Worm (Caenorhabditis elegans) whole organism, young adult: Measurements from ENCODE around the gene B0024.15.

ENCODE experiments used
- B0261.1 ChIP-seq: sonication (generic microtip); optimal IDR thresholded peaks from 2 replicates; lab custom pipeline; 2016; ENCODE audit warnings: mild to moderate bottlenecking, missing genetic modification characterization, moderate library complexity, missing compliant biosample characterization
- T07F8.4 ChIP-seq: sonication (generic microtip); optimal IDR thresholded peaks from 2 replicates; lab custom pipeline; 2016; ENCODE audit warnings: mild to moderate bottlenecking, missing genetic modification characterization, moderate library complexity, missing compliant biosample characterization
- akir-1 ChIP-seq: fragments of 200-800 bp; sonication (Bioruptor generic); optimal IDR thresholded peaks from 2 replicates; lab custom pipeline; 2018; ENCODE audit warnings: mild to moderate bottlenecking, missing genetic modification characterization, moderate library complexity, missing compliant biosample characterization
- ama-1 ChIP-seq, 3 experiments: fragments of 150-350 bp in 1 of 3; sonication (generic microtip) in 2 of 3; optimal IDR thresholded peaks; 2 replicates each; lab custom pipeline; 2014 to 2018; ENCODE audit warnings: missing biosample characterization in 2 of 3, missing genetic modification characterization in 2 of 3, missing genetic modification reagents in 2 of 3
- attf-5 ChIP-seq: fragments of 200-800 bp; sonication (Bioruptor generic); optimal IDR thresholded peaks from 2 replicates; lab custom pipeline; 2018; ENCODE audit warnings: mild to moderate bottlenecking, missing genetic modification characterization, missing compliant biosample characterization
- dpl-1 ChIP-seq: fragments of 150-350 bp; optimal IDR thresholded peaks from 2 replicates; lab custom pipeline; 2014; ENCODE audit warnings: missing biosample characterization, missing genetic modification reagents, missing genetic modification characterization
- egl-18 ChIP-seq: fragments of 200-800 bp; sonication (Bioruptor generic); IDR thresholded peaks from 2 replicates; pipeline ENCODE4 v1.3.6; 2022; ENCODE audit warnings: missing genetic modification reagents, missing genetic modification characterization, missing compliant biosample characterization
- egrh-3 ChIP-seq: fragments of 200-800 bp; sonication (Bioruptor generic); IDR thresholded peaks from 2 replicates; pipeline ENCODE4 v1.3.6; 2022; ENCODE audit warnings: missing genetic modification reagents, missing genetic modification characterization, missing compliant biosample characterization
- lag-1 ChIP-seq: fragments of 200-800 bp; sonication (Bioruptor generic); IDR thresholded peaks from 2 replicates; pipeline ENCODE4 v1.3.6; 2022; ENCODE audit warnings: missing genetic modification reagents, missing genetic modification characterization, missing compliant biosample characterization
- lin-26 ChIP-seq: fragments of 200-800 bp; sonication (Bioruptor generic); IDR thresholded peaks from 2 replicates; pipeline ENCODE4 v1.3.6; 2022; ENCODE audit warnings: missing genetic modification reagents, missing genetic modification characterization, missing compliant biosample characterization
- nfya-1 ChIP-seq: sonication (generic microtip); optimal IDR thresholded peaks from 2 replicates; lab custom pipeline; 2017; ENCODE audit warnings: antibody characterized with exemption, missing compliant biosample characterization, missing genetic modification characterization, borderline replicate concordance; ENCODE audit not compliant: insufficient read depth
- rec-8 ChIP-seq, 2 experiments: sonication (generic microtip); optimal IDR thresholded peaks; 2 replicates each; lab custom pipeline; 2016; ENCODE audit warnings: mild to moderate bottlenecking in 2 of 2, missing genetic modification characterization in 2 of 2, missing genetic modification reagents in 2 of 2, missing genotype in 2 of 2, missing biosample characterization in 1 of 2, missing compliant biosample characterization in 1 of 2, moderate library complexity in 1 of 2
- rpc-1 ChIP-seq, 2 experiments: fragments of 150-350 bp in 1 of 2; sonication (generic microtip) in 1 of 2; optimal IDR thresholded peaks; 2 replicates each; lab custom pipeline; 2014 to 2018; ENCODE audit warnings: missing biosample characterization in 1 of 2, missing genetic modification characterization in 1 of 2, missing genetic modification reagents in 1 of 2, missing genotype in 1 of 2
- ztf-22 ChIP-seq: fragments of 200-800 bp; sonication (Bioruptor generic); optimal IDR thresholded peaks from 2 replicates; lab custom pipeline; 2018; ENCODE audit warnings: mild to moderate bottlenecking, missing genetic modification characterization, moderate library complexity, missing compliant biosample characterization

DNA sequence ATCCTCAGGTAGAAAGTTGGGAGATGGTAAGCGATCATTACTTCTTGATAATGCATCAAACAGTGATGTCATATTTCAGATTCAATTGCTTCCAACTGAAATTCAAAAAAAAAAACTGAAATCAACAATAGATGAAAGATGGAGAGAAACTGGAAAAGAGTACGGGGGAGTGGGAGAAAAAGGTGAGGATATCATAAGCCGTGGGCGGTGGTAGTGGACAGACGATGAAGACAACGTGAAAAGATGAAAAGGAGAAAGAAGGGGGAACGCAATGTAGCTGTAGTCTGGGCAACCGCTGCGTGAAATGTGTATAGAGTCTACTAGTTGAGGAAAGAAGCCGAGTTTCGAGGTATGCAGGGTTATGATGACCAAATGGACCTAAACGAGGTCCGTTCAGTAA, 17.4 kb downstream of the B0024.15 start, which contains the start of gene che-12:
- no peak for TF ChIP-seq dpl-1 (GFP tag; lab: Kevin White, UChicago)
- no peak for TF ChIP-seq ama-1 (optimal IDR thresholded peaks at IDR 0.05; lab: Kevin White, UChicago)
- no peak for TF ChIP-seq ama-1 (GFP tag; optimal IDR thresholded peaks at IDR 0.05; lab: Kevin White, UChicago)
- TF ChIP-seq akir-1 (GFP tag; lab: Kevin White, UChicago): no peak
- TF ChIP-seq nfya-1 (tag; lab: Kevin White, UChicago): no peak
- TF ChIP-seq lag-1: no peak
- no peak for TF ChIP-seq ztf-22 (GFP tag; lab: Kevin White, UChicago)
- no peak for TF ChIP-seq egrh-3 (GFP tag; lab: Robert Waterston, UW)
- TF ChIP-seq rec-8 (tag; optimal IDR thresholded peaks at IDR 0.05; lab: Kevin White, UChicago): no peak
- TF ChIP-seq B0261.1 (tag; lab: Kevin White, UChicago): no peak
- no peak for TF ChIP-seq attf-5 (GFP tag; lab: Kevin White, UChicago)
- no peak for TF ChIP-seq lin-26 (GFP tag; lab: Robert Waterston, UW)
- no peak for TF ChIP-seq rpc-1 (optimal IDR thresholded peaks at IDR 0.05; lab: Kevin White, UChicago)
- no peak for TF ChIP-seq rpc-1 (tag; optimal IDR thresholded peaks at IDR 0.05; lab: Kevin White, UChicago)
- TF ChIP-seq egl-18 (GFP tag; lab: Robert Waterston, UW): no peak
- no peak for TF ChIP-seq T07F8.4
